Worm (Caenorhabditis elegans) whole organism, young adult: Measurements from ENCODE around the gene fbxb-21.
A peak's percentile ranks its signal among the peaks of the same experiment; 100 is the strongest.

Experiments
- B0261.1 ChIP-seq: sonication (generic microtip); optimal IDR thresholded peaks from 2 replicates; lab custom pipeline; 2016; ENCODE audit warnings: mild to moderate bottlenecking, missing genetic modification characterization, moderate library complexity, missing compliant biosample characterization
- F52B5.7 ChIP-seq: sonication (generic microtip); optimal IDR thresholded peaks from 2 replicates; lab custom pipeline; 2016; ENCODE audit warnings: mild to moderate bottlenecking, missing genetic modification characterization, missing compliant biosample characterization
- F57A8.1 ChIP-seq: fragments of 200-800 bp; sonication (Bioruptor generic); optimal IDR thresholded peaks from 2 replicates; lab custom pipeline; 2018; ENCODE audit warnings: mild to moderate bottlenecking, missing genetic modification characterization, moderate library complexity, missing compliant biosample characterization
- T07F8.4 ChIP-seq: sonication (generic microtip); optimal IDR thresholded peaks from 2 replicates; lab custom pipeline; 2016; ENCODE audit warnings: mild to moderate bottlenecking, missing genetic modification characterization, moderate library complexity, missing compliant biosample characterization
- T26A5.8 ChIP-seq: sonication (generic microtip); optimal IDR thresholded peaks from 2 replicates; lab custom pipeline; 2016; ENCODE audit warnings: missing genetic modification characterization, missing compliant biosample characterization
- Y53G8AR.9 ChIP-seq: fragments of 200-800 bp; sonication (Bioruptor generic); conservative IDR thresholded peaks from 2 replicates; pipeline ENCODE4 v1.3.6; 2022; ENCODE audit warnings: missing genetic modification reagents, missing genetic modification characterization, missing compliant biosample characterization
- akir-1 ChIP-seq: fragments of 200-800 bp; sonication (Bioruptor generic); optimal IDR thresholded peaks from 2 replicates; lab custom pipeline; 2018; ENCODE audit warnings: mild to moderate bottlenecking, missing genetic modification characterization, moderate library complexity, missing compliant biosample characterization
- aptf-2 ChIP-seq: fragments of 200-800 bp; sonication (Bioruptor generic); conservative IDR thresholded peaks from 2 replicates; pipeline ENCODE4 v1.3.6; 2022; ENCODE audit warnings: missing genetic modification reagents, missing genetic modification characterization, missing compliant biosample characterization
- atf-7 ChIP-seq: sonication (generic microtip); optimal IDR thresholded peaks from 2 replicates; lab custom pipeline; 2017; ENCODE audit warnings: mild to moderate bottlenecking, missing genetic modification characterization, missing compliant biosample characterization
- attf-3 ChIP-seq: fragments of 200-800 bp; sonication (Bioruptor generic); conservative IDR thresholded peaks from 2 replicates; pipeline ENCODE4 v1.3.6; 2022; ENCODE audit warnings: missing genetic modification reagents, missing genetic modification characterization, missing compliant biosample characterization
- attf-5 ChIP-seq: fragments of 200-800 bp; sonication (Bioruptor generic); optimal IDR thresholded peaks from 2 replicates; lab custom pipeline; 2018; ENCODE audit warnings: mild to moderate bottlenecking, missing genetic modification characterization, missing compliant biosample characterization
- attf-6 ChIP-seq: fragments of 200-800 bp; sonication (Bioruptor generic); IDR thresholded peaks from 2 replicates; pipeline ENCODE4 v1.3.6; 2022; ENCODE audit warnings: missing genetic modification reagents, missing genetic modification characterization, missing compliant biosample characterization
- bed-2 ChIP-seq: fragments of 200-800 bp; sonication (Bioruptor generic); IDR thresholded peaks from 2 replicates; pipeline ENCODE4 v1.3.6; 2022; ENCODE audit warnings: missing genetic modification reagents, missing genetic modification characterization, missing compliant biosample characterization
- cebp-1 ChIP-seq, 2 experiments: fragments of 200-800 bp in 1 of 2; sonication (Bioruptor generic) in 1 of 2; sonication (generic microtip) in 1 of 2; IDR thresholded peaks in 1 of 2; optimal IDR thresholded peaks in 1 of 2; 2 replicates each; pipeline versions ENCODE4 v1.3.6 to Lab custom; 2017 to 2022; ENCODE audit warnings: missing compliant biosample characterization in 2 of 2, missing genetic modification characterization in 2 of 2, mild to moderate bottlenecking in 1 of 2, missing genetic modification reagents in 1 of 2, moderate library complexity in 1 of 2
- ceh-58 ChIP-seq: fragments of 200-800 bp; sonication (Bioruptor generic); IDR thresholded peaks from 2 replicates; pipeline ENCODE4 v1.3.6; 2022; ENCODE audit warnings: missing genetic modification characterization, missing compliant biosample characterization
- chd-7 ChIP-seq: sonication (generic microtip); optimal IDR thresholded peaks from 2 replicates; lab custom pipeline; 2016; ENCODE audit warnings: mild to moderate bottlenecking, missing genetic modification characterization, moderate library complexity, missing compliant biosample characterization
- dpl-1 ChIP-seq: fragments of 150-350 bp; optimal IDR thresholded peaks from 2 replicates; lab custom pipeline; 2014; ENCODE audit warnings: missing biosample characterization, missing genetic modification reagents, missing genetic modification characterization
- egrh-3 ChIP-seq: fragments of 200-800 bp; sonication (Bioruptor generic); IDR thresholded peaks from 2 replicates; pipeline ENCODE4 v1.3.6; 2022; ENCODE audit warnings: missing genetic modification reagents, missing genetic modification characterization, missing compliant biosample characterization
- ets-4 ChIP-seq: fragments of 200-800 bp; sonication (Bioruptor generic); optimal IDR thresholded peaks from 2 replicates; lab custom pipeline; 2018; ENCODE audit warnings: mild to moderate bottlenecking, missing genetic modification characterization, missing compliant biosample characterization
- gei-17 ChIP-seq: fragments of 200-800 bp; sonication (Bioruptor generic); optimal IDR thresholded peaks from 2 replicates; lab custom pipeline; 2018; ENCODE audit warnings: mild to moderate bottlenecking, missing genetic modification characterization, missing compliant biosample characterization
- lag-1 ChIP-seq: fragments of 200-800 bp; sonication (Bioruptor generic); IDR thresholded peaks from 2 replicates; pipeline ENCODE4 v1.3.6; 2022; ENCODE audit warnings: missing genetic modification reagents, missing genetic modification characterization, missing compliant biosample characterization
- lin-26 ChIP-seq: fragments of 200-800 bp; sonication (Bioruptor generic); IDR thresholded peaks from 2 replicates; pipeline ENCODE4 v1.3.6; 2022; ENCODE audit warnings: missing genetic modification reagents, missing genetic modification characterization, missing compliant biosample characterization
- lin-54 ChIP-seq: fragments of 200-800 bp; sonication (Bioruptor generic); optimal IDR thresholded peaks from 2 replicates; lab custom pipeline; 2018; ENCODE audit warnings: mild to moderate bottlenecking, missing genetic modification characterization, missing compliant biosample characterization
- lsl-1 ChIP-seq: fragments of 200-800 bp; sonication (Bioruptor generic); optimal IDR thresholded peaks from 2 replicates; lab custom pipeline; 2018; ENCODE audit warnings: mild to moderate bottlenecking, missing genetic modification characterization, moderate library complexity, missing compliant biosample characterization
- madf-6 ChIP-seq: fragments of 200-800 bp; sonication (Bioruptor generic); IDR thresholded peaks from 2 replicates; pipeline ENCODE4 v1.3.6; 2022; ENCODE audit warnings: missing genetic modification reagents, missing genetic modification characterization, missing compliant biosample characterization
- madf-8 ChIP-seq: fragments of 200-800 bp; sonication (Bioruptor generic); conservative IDR thresholded peaks from 2 replicates; pipeline ENCODE4 v1.3.6; 2022; ENCODE audit warnings: missing genetic modification reagents, missing genetic modification characterization, missing compliant biosample characterization
- mel-28 ChIP-seq: sonication (generic microtip); optimal IDR thresholded peaks from 2 replicates; lab custom pipeline; 2016; ENCODE audit warnings: borderline replicate concordance, mild to moderate bottlenecking, missing genetic modification characterization, missing compliant biosample characterization
- mxl-1 ChIP-seq: sonication (generic microtip); optimal IDR thresholded peaks from 2 replicates; lab custom pipeline; 2016; ENCODE audit warnings: missing genetic modification characterization, missing compliant biosample characterization
- nhr-90 ChIP-seq: sonication (generic microtip); optimal IDR thresholded peaks from 2 replicates; lab custom pipeline; 2016; ENCODE audit warnings: missing genotype, mild to moderate bottlenecking, missing genetic modification characterization, missing compliant biosample characterization
- pbrm-1 ChIP-seq: fragments of 200-800 bp; sonication (Bioruptor generic); IDR thresholded peaks from 2 replicates; pipeline ENCODE4 v1.3.6; 2022; ENCODE audit warnings: missing genetic modification reagents, missing genetic modification characterization, missing compliant biosample characterization
- sdz-38 ChIP-seq: sonication (generic microtip); optimal IDR thresholded peaks from 2 replicates; lab custom pipeline; 2016; ENCODE audit warnings: missing genotype, missing genetic modification characterization, missing compliant biosample characterization
- snpc-3.4 ChIP-seq: sonication (generic microtip); optimal IDR thresholded peaks from 2 replicates; lab custom pipeline; 2017; ENCODE audit warnings: missing genetic modification characterization, mild to moderate bottlenecking, missing compliant biosample characterization, antibody characterized with exemption, moderate library complexity, missing genotype, missing genetic modification reagents
- sptf-2 ChIP-seq: fragments of 200-800 bp; sonication (Bioruptor generic); optimal IDR thresholded peaks from 2 replicates; lab custom pipeline; 2018; ENCODE audit warnings: mild to moderate bottlenecking, missing genetic modification characterization, missing compliant biosample characterization
- unc-62 ChIP-seq: fragments of 150-350 bp; optimal IDR thresholded peaks from 2 replicates; lab custom pipeline; 2014; ENCODE audit warnings: missing biosample characterization, missing genetic modification reagents, missing genetic modification characterization
- xnd-1 ChIP-seq: sonication (generic microtip); optimal IDR thresholded peaks from 2 replicates; lab custom pipeline; 2016; ENCODE audit warnings: missing genotype, missing genetic modification reagents, missing genetic modification characterization, missing compliant biosample characterization
- zfh-2 ChIP-seq: fragments of 200-800 bp; sonication (Bioruptor generic); conservative IDR thresholded peaks from 2 replicates; pipeline ENCODE4 v1.3.6; 2022; ENCODE audit warnings: missing genetic modification reagents, missing genetic modification characterization, missing compliant biosample characterization
- ztf-26 ChIP-seq: sonication (generic microtip); optimal IDR thresholded peaks from 2 replicates; lab custom pipeline; 2017; ENCODE audit warnings: missing genetic modification characterization, missing compliant biosample characterization

fbxb-21 gene

ce11 chrII:1651804-1652203 is 3.1 kb upstream of the fbxb-21 start, which contains the start of gene fbxb-16:
Gene fbxb-16, minus strand, starts transcription at chrII:1651904.
- TF ChIP-seq unc-62 (GFP tag; lab: Kevin White, UChicago): no peak
- TF ChIP-seq dpl-1 (GFP tag; lab: Kevin White, UChicago): no peak
- no peak for TF ChIP-seq cebp-1 (GFP tag; IDR thresholded peaks at IDR 0.05; lab: Robert Waterston, UW)
- TF ChIP-seq cebp-1 (tag; optimal IDR thresholded peaks at IDR 0.05; lab: Kevin White, UChicago): no peak
- no peak for TF ChIP-seq F57A8.1 (GFP tag; lab: Kevin White, UChicago)
- TF ChIP-seq xnd-1 (tag; lab: Kevin White, UChicago): no peak
- TF ChIP-seq madf-8 (GFP tag; lab: Robert Waterston, UW): no peak
- TF ChIP-seq gei-17 (GFP tag; lab: Kevin White, UChicago): no peak
- TF ChIP-seq lsl-1 (GFP tag; lab: Kevin White, UChicago): no peak
- TF ChIP-seq attf-3 (GFP tag; lab: Robert Waterston, UW): no peak
- TF ChIP-seq nhr-90 (tag; lab: Kevin White, UChicago): no peak

DNA sequence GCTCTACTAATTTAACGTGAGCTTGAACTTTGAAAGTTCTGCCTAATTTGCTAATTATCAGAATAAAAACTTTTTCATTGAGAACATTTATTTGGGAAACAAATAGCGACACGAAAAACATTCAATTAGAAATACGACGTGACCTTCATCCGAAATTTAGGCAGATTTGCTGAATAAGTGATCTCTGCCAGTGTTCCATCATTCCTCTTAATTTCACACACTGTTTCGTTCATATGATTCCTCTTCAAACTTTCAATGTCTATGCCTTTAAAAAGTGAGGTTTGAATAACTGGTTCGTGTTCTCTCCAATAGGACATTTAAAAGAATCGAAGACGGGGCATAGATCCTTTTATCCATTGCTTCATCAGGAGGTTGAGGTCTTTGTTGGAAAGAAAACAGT is 1.8 kb upstream of the fbxb-21 start, which contains the start of gene fbxb-20:
TSS of gene fbxb-20 (minus strand) at position 101 of the 400 bp plus-strand sequence.
- TF ChIP-seq attf-6 (GFP tag; lab: Robert Waterston, UW) (no peak), bed-2 (GFP tag; lab: Robert Waterston, UW) (no peak), pbrm-1 (GFP tag; lab: Robert Waterston, UW) (no peak), lag-1 (GFP tag; lab: Robert Waterston, UW) (no peak), B0261.1 (tag; lab: Kevin White, UChicago) (no peak), attf-5 (GFP tag; lab: Kevin White, UChicago) (no peak), mxl-1 (no peak), lin-26 (GFP tag; lab: Robert Waterston, UW) (no peak), T07F8.4 (tag; lab: Kevin White, UChicago) (no peak), sptf-2 (GFP tag; lab: Kevin White, UChicago) (no peak)

ce11 chrII:1646199-1646598 is 2.5 kb downstream of the fbxb-21 start, which contains the start of gene ZC204.17:
Gene ZC204.17, minus strand, starts transcription at chrII:1646299.
- TF ChIP-seq atf-7 (tag; lab: Kevin White, UChicago) (no peak), lin-54 (GFP tag; lab: Kevin White, UChicago) (no peak), ztf-26 (no peak), B0261.1 (tag; lab: Kevin White, UChicago) (no peak), F52B5.7 (tag; lab: Kevin White, UChicago) (no peak), snpc-3.4 (tag; lab: Kevin White, UChicago) (no peak), cebp-1 (GFP tag; IDR thresholded peaks at IDR 0.05; lab: Robert Waterston, UW) (no peak), cebp-1 (tag; optimal IDR thresholded peaks at IDR 0.05; lab: Kevin White, UChicago) (no peak), chd-7 (tag; lab: Kevin White, UChicago) (no peak), madf-6 (GFP tag; lab: Robert Waterston, UW) (no peak), lag-1 (GFP tag; lab: Robert Waterston, UW) (no peak), mel-28 (tag; lab: Kevin White, UChicago) (no peak), Y53G8AR.9 (GFP tag; lab: Robert Waterston, UW) (no peak), akir-1 (GFP tag; lab: Kevin White, UChicago) (no peak), ceh-58 (GFP tag; lab: Robert Waterston, UW) (no peak), ets-4 (GFP tag; lab: Kevin White, UChicago) (no peak)

- TF ChIP-seq ceh-58 (GFP tag; lab: Robert Waterston, UW) (no peak), egrh-3 (GFP tag; lab: Robert Waterston, UW) (no peak; the same call in 1 of the 2 replicates), aptf-2 (GFP tag; lab: Robert Waterston, UW) (no peak), T26A5.8 (tag; lab: Kevin White, UChicago) (no peak), sdz-38 (tag; lab: Kevin White, UChicago) (no peak), zfh-2 (GFP tag; lab: Robert Waterston, UW) (peak; percentile 84)
Measured at ce11 chrII:1644777-1645348, 3.8 kb downstream of the fbxb-21 start, which contains the start of gene ZC204.6. Gene ZC204.6, minus strand, starts transcription at chrII:1644827.
